Fruit fly (Drosophila melanogaster) Kc167 (cell line): Measurements from ENCODE around the gene CG34007.

Experiments used
- Myc ChIP-seq: fragments of >200 bp; optimal IDR thresholded peaks from 2 replicates; lab custom pipeline; 2017; ENCODE audit warnings: missing external identifiers
- Sin3A ChIP-seq: fragments of >200 bp; optimal IDR thresholded peaks from 2 replicates; lab custom pipeline; 2018; ENCODE audit warnings: missing external identifiers
- h ChIP-seq: fragments of >200 bp; optimal IDR thresholded peaks from 3 replicates; lab custom pipeline; 2018; ENCODE audit warnings: missing external identifiers
- insv ChIP-seq: fragments of >200 bp; optimal IDR thresholded peaks from 3 replicates; lab custom pipeline; 2018; ENCODE audit warnings: missing external identifiers
- psq ChIP-seq: fragments of >200 bp; optimal IDR thresholded peaks from 2 replicates; lab custom pipeline; 2017; ENCODE audit warnings: missing external identifiers
- ttk ChIP-seq: sonication (Bioruptor generic); optimal IDR thresholded peaks from 2 replicates; lab custom pipeline; 2017; ENCODE audit warnings: missing external identifiers

Gene CG34007

dm6 chr2L:20486050-20486751 is 8.6 kb upstream of the CG34007 start:
- TF ChIP-seq Sin3A (lab: Kevin White, UChicago) (no peak), insv (lab: Kevin White, UChicago) (no peak)

dm6 chr2L:20486752-20487141 is 8.1 kb upstream of the CG34007 start:
- no peak for TF ChIP-seq insv (lab: Kevin White, UChicago)

dm6 chr2L:20487723-20488122 is 7.1 kb upstream of the CG34007 start:
- TF ChIP-seq psq (lab: Kevin White, UChicago) (no peak), Sin3A (lab: Kevin White, UChicago) (no peak), insv (lab: Kevin White, UChicago) (no peak), h (lab: Kevin White, UChicago) (no peak), ttk (lab: Kevin White, UChicago) (no peak), Myc (lab: Kevin White, UChicago) (no peak)

dm6 chr2L:20488128-20488527 is 6.7 kb upstream of the CG34007 start:
- no peak for TF ChIP-seq Sin3A (lab: Kevin White, UChicago)
- TF ChIP-seq ttk (lab: Kevin White, UChicago) = no peak
- no peak for TF ChIP-seq insv (lab: Kevin White, UChicago)
- no peak for TF ChIP-seq Myc (lab: Kevin White, UChicago)
- no peak for TF ChIP-seq h (lab: Kevin White, UChicago)
- TF ChIP-seq psq (lab: Kevin White, UChicago) = no peak

dm6 chr2L:20527027-20527426 is 32.2 kb downstream of the CG34007 start:
- TF ChIP-seq insv (lab: Kevin White, UChicago) = no peak

dm6 chr2L:20530766-20531165 is 35.9 kb downstream of the CG34007 start, which contains the start of gene CG44270:
TSS of gene CG44270 (plus strand) at chr2L:20531066.
- no peak for TF ChIP-seq insv (lab: Kevin White, UChicago)
- TF ChIP-seq psq (lab: Kevin White, UChicago) = no peak
- no peak for TF ChIP-seq Myc (lab: Kevin White, UChicago)
- no peak for TF ChIP-seq h (lab: Kevin White, UChicago)
- no peak for TF ChIP-seq ttk (lab: Kevin White, UChicago)

- TF ChIP-seq ttk (lab: Kevin White, UChicago) = no peak
Observed at dm6 chr2L:20539196-20539879, 44.5 kb downstream of the CG34007 start.
